Fruit fly (Drosophila melanogaster) whole organism, embryonic: ENCODE measurements around the gene ALiX.
A peak's percentile ranks its signal among the peaks of the same experiment; 100 is the strongest.

Experiments used
- Ada2b ChIP-seq: fragments of 200-800 bp; sonication (Bioruptor generic); IDR thresholded peaks from 2 replicates; pipeline ENCODE4 v1.3.6; 2022; ENCODE audit warnings: missing biosample characterization, missing genetic modification characterization
- CG10274 ChIP-seq: fragments of 200-800 bp; sonication (Bioruptor generic); optimal IDR thresholded peaks from 3 replicates; lab custom pipeline; 2017; ENCODE audit warnings: missing biosample characterization, mild to moderate bottlenecking, missing genetic modification characterization
- CG11085 ChIP-seq: fragments of 200-800 bp; sonication (Bioruptor generic); IDR thresholded peaks from 2 replicates; pipeline ENCODE4 v1.3.6; 2022; ENCODE audit warnings: missing biosample characterization, missing genetic modification characterization
- CG11504 ChIP-seq: fragments of 200-800 bp; sonication (Bioruptor generic); optimal IDR thresholded peaks from 3 replicates; lab custom pipeline; 2019; ENCODE audit warnings: missing biosample characterization, mild to moderate bottlenecking, missing genetic modification characterization, moderate library complexity
- CG11560 ChIP-seq: fragments of 200-800 bp; sonication (Bioruptor generic); IDR thresholded peaks from 3 replicates; pipeline ENCODE4 v1.3.6; 2022; ENCODE audit warnings: missing biosample characterization, missing genetic modification characterization
- CG12769 ChIP-seq: fragments of 200-800 bp; sonication (Bioruptor generic); optimal IDR thresholded peaks from 2 replicates; lab custom pipeline; 2019; ENCODE audit warnings: missing biosample characterization, mild to moderate bottlenecking, missing genetic modification characterization, moderate library complexity
- CG15696 ChIP-seq: fragments of 200-800 bp; sonication (Bioruptor generic); optimal IDR thresholded peaks from 2 replicates; lab custom pipeline; 2019; ENCODE audit warnings: missing biosample characterization, mild to moderate bottlenecking, missing genetic modification characterization, moderate library complexity
- CG16779 ChIP-seq: fragments of 200-800 bp; sonication (Bioruptor generic); IDR thresholded peaks from 2 replicates; pipeline ENCODE4 v1.3.6; 2022; ENCODE audit warnings: missing biosample characterization, missing genetic modification characterization
- CG16863 ChIP-seq: fragments of 200-800 bp; sonication (Bioruptor generic); optimal IDR thresholded peaks from 3 replicates; lab custom pipeline; 2016; ENCODE audit warnings: missing biosample characterization, missing genetic modification characterization
- CG17359 ChIP-seq: fragments of 200-800 bp; sonication (Bioruptor generic); optimal IDR thresholded peaks from 3 replicates; lab custom pipeline; 2018; ENCODE audit warnings: missing biosample characterization, mild to moderate bottlenecking, missing genetic modification characterization, moderate library complexity
- CG18011 ChIP-seq: fragments of 200-800 bp; sonication (Bioruptor generic); optimal IDR thresholded peaks from 2 replicates; lab custom pipeline; 2017; ENCODE audit warnings: missing biosample characterization, missing genetic modification characterization, mild to moderate bottlenecking, moderate library complexity, missing genotype
- CG31224 ChIP-seq: fragments of 200-800 bp; sonication (Bioruptor generic); IDR thresholded peaks from 2 replicates; pipeline ENCODE4 v1.3.6; 2022; ENCODE audit warnings: missing biosample characterization, missing genetic modification characterization
- CG4707 ChIP-seq: fragments of 200-800 bp; sonication (Bioruptor generic); optimal IDR thresholded peaks from 2 replicates; lab custom pipeline; 2018; ENCODE audit warnings: missing biosample characterization, mild to moderate bottlenecking, missing genetic modification characterization, moderate library complexity
- CG4730 ChIP-seq: fragments of 200-800 bp; sonication (Bioruptor generic); IDR thresholded peaks from 2 replicates; pipeline ENCODE4 v1.3.6; 2022; ENCODE audit warnings: missing biosample characterization, missing genetic modification characterization
- CG8359 ChIP-seq: fragments of 200-800 bp; sonication (Bioruptor generic); optimal IDR thresholded peaks from 2 replicates; lab custom pipeline; 2017; ENCODE audit warnings: missing biosample characterization, mild to moderate bottlenecking, missing genetic modification characterization, borderline replicate concordance
- CG8924 ChIP-seq: fragments of 200-800 bp; optimal IDR thresholded peaks from 3 replicates; lab custom pipeline; 2019; ENCODE audit warnings: missing biosample characterization, mild to moderate bottlenecking, missing genetic modification characterization, moderate library complexity
- CG9817 ChIP-seq: fragments of 200-800 bp; sonication (Bioruptor generic); optimal IDR thresholded peaks from 2 replicates; lab custom pipeline; 2018; ENCODE audit warnings: missing biosample characterization, mild to moderate bottlenecking, missing genetic modification characterization, moderate library complexity
- CTCF ChIP-seq: fragments of 200-800 bp; sonication (Bioruptor generic); optimal IDR thresholded peaks from 2 replicates; lab custom pipeline; 2017; ENCODE audit warnings: missing biosample characterization, mild to moderate bottlenecking, missing genetic modification characterization, moderate library complexity
- Dip2 ChIP-seq: fragments of 200-800 bp; sonication (Bioruptor generic); IDR thresholded peaks from 2 replicates; pipeline ENCODE4 v1.3.6; 2022; ENCODE audit warnings: missing biosample characterization, missing genetic modification characterization
- Dp ChIP-seq: fragments of 200-800 bp; sonication (Bioruptor generic); optimal IDR thresholded peaks from 2 replicates; lab custom pipeline; 2018; ENCODE audit warnings: missing biosample characterization, mild to moderate bottlenecking, missing genetic modification characterization, moderate library complexity
- Dref ChIP-seq: fragments of 200-800 bp; sonication (Bioruptor generic); IDR thresholded peaks from 2 replicates; pipeline ENCODE4 v1.3.6; 2022; ENCODE audit warnings: missing biosample characterization, missing genetic modification characterization
- E2f1 ChIP-seq: fragments of 200-800 bp; sonication (Bioruptor generic); IDR thresholded peaks from 2 replicates; pipeline ENCODE4 v1.3.6; 2022; ENCODE audit warnings: missing biosample characterization, missing genetic modification characterization
- E2f2 ChIP-seq: fragments of 200-800 bp; sonication (Bioruptor generic); IDR thresholded peaks from 2 replicates; pipeline ENCODE4 v1.3.6; 2022; ENCODE audit warnings: missing biosample characterization, missing genetic modification characterization
- Fer3 ChIP-seq: fragments of 200-800 bp; sonication (Bioruptor generic); optimal IDR thresholded peaks from 2 replicates; lab custom pipeline; 2018; ENCODE audit warnings: missing biosample characterization, mild to moderate bottlenecking, missing genetic modification characterization, moderate library complexity
- Hand ChIP-seq: fragments of 200-800 bp; sonication (Bioruptor generic); optimal IDR thresholded peaks from 2 replicates; lab custom pipeline; 2017; ENCODE audit warnings: mild to moderate bottlenecking, missing biosample characterization, missing genetic modification reagents, missing genetic modification characterization
- Hey ChIP-seq: fragments of 200-800 bp; sonication (Bioruptor generic); optimal IDR thresholded peaks from 3 replicates; lab custom pipeline; 2018; ENCODE audit warnings: missing biosample characterization, mild to moderate bottlenecking, missing genetic modification characterization
- Hmr ChIP-seq: fragments of 200-800 bp; sonication (Bioruptor generic); optimal IDR thresholded peaks from 3 replicates; lab custom pipeline; 2017; ENCODE audit warnings: mild to moderate bottlenecking, missing biosample characterization, missing genetic modification reagents, missing genetic modification characterization
- Hr51 ChIP-seq, 2 experiments: fragments of 200-800 bp; sonication (Bioruptor generic); optimal IDR thresholded peaks; 2 replicates in 1 of 2; 3 replicates in 1 of 2; lab custom pipeline; 2016 to 2018; ENCODE audit warnings: missing biosample characterization in 2 of 2, missing genetic modification characterization in 2 of 2, mild to moderate bottlenecking in 1 of 2, moderate library complexity in 1 of 2
- Med ChIP-seq: fragments of 200-800 bp; sonication (Bioruptor generic); peaks from one replicate; lab custom pipeline; 2016; ENCODE audit warnings: missing biosample characterization, missing genetic modification characterization, mild to moderate bottlenecking, inconsistent platforms, moderate library complexity
- PHDP ChIP-seq: fragments of 200-800 bp; sonication (Bioruptor generic); optimal IDR thresholded peaks from 3 replicates; lab custom pipeline; 2018; ENCODE audit warnings: missing biosample characterization, mild to moderate bottlenecking, missing genetic modification characterization, moderate library complexity
- bowl ChIP-seq: fragments of 200-800 bp; sonication (Bioruptor generic); IDR thresholded peaks from 2 replicates; pipeline ENCODE4 v1.3.6; 2022; ENCODE audit warnings: missing biosample characterization, missing genetic modification characterization
- btn ChIP-seq: fragments of 200-800 bp; sonication (Bioruptor generic); optimal IDR thresholded peaks from 2 replicates; lab custom pipeline; 2016; ENCODE audit warnings: missing biosample characterization, missing genetic modification characterization
- gem ChIP-seq: fragments of 200-800 bp; sonication (Bioruptor generic); optimal IDR thresholded peaks from 2 replicates; lab custom pipeline; 2019; ENCODE audit warnings: missing biosample characterization, mild to moderate bottlenecking, missing genetic modification characterization, moderate library complexity
- hkb ChIP-seq, 2 experiments: fragments of 200-800 bp in 1 of 2; fragments of >200 bp in 1 of 2; sonication (Bioruptor generic) in 1 of 2; IDR thresholded peaks in 1 of 2; optimal IDR thresholded peaks in 1 of 2; 2 replicates each; pipeline versions ENCODE4 v1.3.6 to Lab custom; 2017 to 2022; ENCODE audit warnings: missing biosample characterization in 1 of 2, missing genetic modification characterization in 1 of 2
- jumu ChIP-seq: fragments of 200-800 bp; sonication (Bioruptor generic); optimal IDR thresholded peaks from 3 replicates; lab custom pipeline; 2016; ENCODE audit warnings: missing biosample characterization, missing genetic modification characterization
- kay ChIP-seq: fragments of 200-800 bp; sonication (Bioruptor generic); optimal IDR thresholded peaks from 2 replicates; lab custom pipeline; 2016; ENCODE audit warnings: missing biosample characterization, missing genetic modification characterization
- nerfin-2 ChIP-seq: fragments of 200-800 bp; sonication (Bioruptor generic); IDR thresholded peaks from 2 replicates; pipeline ENCODE4 v1.3.6; 2022; ENCODE audit warnings: missing biosample characterization, missing genetic modification characterization; ENCODE audit not compliant: partially characterized antibody
- peb ChIP-seq: fragments of 200-800 bp; sonication (Bioruptor generic); IDR thresholded peaks from 2 replicates; pipeline ENCODE4 v1.3.6; 2022; ENCODE audit warnings: missing biosample characterization, missing genetic modification characterization
- pnt ChIP-seq: fragments of 200-800 bp; sonication (Bioruptor generic); optimal IDR thresholded peaks from 3 replicates; lab custom pipeline; 2016; ENCODE audit warnings: missing biosample characterization, missing genetic modification characterization
- prd ChIP-seq, 3 experiments: fragments of >200 bp in 2 of 3; fragments of 200-800 bp in 1 of 3; sonication (Bioruptor generic) in 1 of 3; optimal IDR thresholded peaks in 2 of 3; IDR thresholded peaks in 1 of 3; 2 replicates in 2 of 3; 3 replicates in 1 of 3; pipeline versions ENCODE4 v1.3.6 to Lab custom; 2017 to 2022; ENCODE audit warnings: missing biosample characterization in 1 of 3, missing genetic modification characterization in 1 of 3
- psq ChIP-seq: fragments of 200-800 bp; sonication (Bioruptor generic); optimal IDR thresholded peaks from 2 replicates; lab custom pipeline; 2017; ENCODE audit warnings: missing biosample characterization, missing genetic modification characterization
- pum ChIP-seq: fragments of 200-800 bp; sonication (Bioruptor generic); optimal IDR thresholded peaks from 2 replicates; lab custom pipeline; 2016; ENCODE audit warnings: missing biosample characterization, missing genetic modification characterization
- run ChIP-seq: fragments of 200-800 bp; sonication (Bioruptor generic); optimal IDR thresholded peaks from 3 replicates; lab custom pipeline; 2018; ENCODE audit warnings: missing biosample characterization, mild to moderate bottlenecking, missing genetic modification characterization
- salm ChIP-seq: fragments of 200-800 bp; sonication (Bioruptor generic); optimal IDR thresholded peaks from 2 replicates; lab custom pipeline; 2018; ENCODE audit warnings: missing biosample characterization, mild to moderate bottlenecking, missing genetic modification characterization
- tin ChIP-seq: fragments of 200-800 bp; sonication (Bioruptor generic); optimal IDR thresholded peaks from 3 replicates; lab custom pipeline; 2016; ENCODE audit warnings: missing biosample characterization, missing genetic modification characterization
- tio ChIP-seq: fragments of 200-800 bp; sonication (Bioruptor generic); optimal IDR thresholded peaks from 2 replicates; lab custom pipeline; 2017; ENCODE audit warnings: missing biosample characterization, missing genetic modification characterization, inconsistent platforms
- usp ChIP-seq: fragments of >200 bp; optimal IDR thresholded peaks from 2 replicates; lab custom pipeline; 2017; ENCODE audit warnings: missing biosample characterization, missing genetic modification characterization
- vfl ChIP-seq: fragments of 200-800 bp; sonication (Bioruptor generic); optimal IDR thresholded peaks from 2 replicates; lab custom pipeline; 2016; ENCODE audit warnings: missing biosample characterization, missing genetic modification characterization
- zfh2 ChIP-seq: fragments of 200-800 bp; sonication (Bioruptor generic); optimal IDR thresholded peaks from 2 replicates; lab custom pipeline; 2016; ENCODE audit warnings: missing biosample characterization, missing genetic modification characterization

ALiX gene

DNA sequence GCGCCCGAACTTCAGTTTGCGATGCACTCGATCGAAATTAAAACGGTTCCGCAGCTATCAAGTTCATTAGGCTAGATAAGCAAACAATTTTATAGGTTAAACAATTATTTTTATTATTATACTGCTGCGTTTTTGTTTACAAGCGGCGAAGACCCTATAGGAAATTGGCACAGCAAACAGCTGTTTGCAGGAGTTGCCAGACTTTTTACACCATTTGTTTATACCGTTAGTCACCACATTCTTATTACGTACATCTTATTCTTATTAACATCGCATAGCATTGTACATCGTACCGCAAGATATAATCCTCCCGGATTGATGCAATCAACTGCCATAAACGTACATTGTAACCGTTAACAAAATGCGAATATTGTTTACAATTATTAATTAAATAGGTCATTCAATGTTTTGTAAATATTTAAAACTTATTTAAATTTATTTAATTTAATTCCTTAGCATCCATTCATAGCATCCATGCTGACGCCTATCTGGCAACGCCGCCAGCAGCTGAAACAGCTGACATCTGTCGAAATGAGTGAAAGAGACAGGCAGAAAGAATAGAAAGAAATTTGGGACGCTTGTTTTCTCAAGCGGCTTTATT is 6.8 kb upstream of the ALiX start, which contains the start of the genes CROT and CG12877 (continued):
- TF ChIP-seq PHDP (tag; lab: Kevin White, UChicago) (peak; percentile 80), tin (GFP tag; lab: Kevin White, UChicago) (peak; percentile 75), CG11085 (GFP tag; lab: Robert Waterston, UW) (peak; percentile 48; the same call in 1 of the 2 replicates), Ada2b (peak; percentile 72), CG9817 (tag; lab: Kevin White, UChicago) (peak; percentile 87), peb (GFP tag; lab: Robert Waterston, UW) (no peak), psq (GFP tag; lab: Kevin White, UChicago) (peak; percentile 40), pum (peak; percentile 18), btn (GFP tag; lab: Kevin White, UChicago) (no peak), Hand (GFP tag; lab: Kevin White, UChicago) (no peak), usp (GFP tag; lab: Kevin White, UChicago) (no peak), hkb (optimal IDR thresholded peaks at IDR 0.05; lab: Kevin White, UChicago) (no peak), hkb (GFP tag; IDR thresholded peaks at IDR 0.05; lab: Robert Waterston, UW) (peak; percentile 72), CG17359 (tag; lab: Kevin White, UChicago) (peak; percentile 64), CG18011 (peak; percentile 76), nerfin-2 (GFP tag; lab: Robert Waterston, UW) (no peak), Med (GFP tag; lab: Kevin White, UChicago) (peak; percentile 54), bowl (GFP tag; lab: Robert Waterston, UW) (no peak), CG4730 (peak; percentile 72), CG16863 (peak; percentile 36), CG4707 (no peak), CG10274 (GFP tag; lab: Kevin White, UChicago) (peak; percentile 49), kay (GFP tag; lab: Kevin White, UChicago) (peak; percentile 89), tio (GFP tag; lab: Kevin White, UChicago) (no peak), Hr51 (GFP tag; optimal IDR thresholded peaks at IDR 0.05; lab: Kevin White, UChicago) (peak; percentile 73 to 81), CG15696 (tag; lab: Kevin White, UChicago) (peak; percentile 83), CG12769 (tag; lab: Kevin White, UChicago) (peak; percentile 11), Hey (tag; lab: Kevin White, UChicago) (no peak), zfh2 (peak; percentile 72), prd (optimal IDR thresholded peaks at IDR 0.05; lab: Kevin White, UChicago) (no peak), prd (GFP tag; IDR thresholded peaks at IDR 0.05; lab: Robert Waterston, UW) (peak; percentile 82; the same call in 2 of the 3 replicates), run (tag; lab: Kevin White, UChicago) (peak; percentile 24), vfl (GFP tag; lab: Kevin White, UChicago) (peak; percentile 41), Fer3 (tag; lab: Kevin White, UChicago) (peak; percentile 63), CG8359 (GFP tag; lab: Kevin White, UChicago) (peak; percentile 40), CTCF (no peak), salm (tag; lab: Kevin White, UChicago) (no peak), gem (tag; lab: Kevin White, UChicago) (peak; percentile 88), Dref (peak; percentile 15; the same call in 1 of the 2 replicates), CG16779 (GFP tag; lab: Robert Waterston, UW) (no peak), Dp (GFP tag; lab: Kevin White, UChicago) (peak; percentile 16), E2f2 (GFP tag; lab: Robert Waterston, UW) (peak; percentile 65), Hmr (peak; percentile 78), Dip2 (no peak), pnt (GFP tag; lab: Kevin White, UChicago) (peak; percentile 5), CG11560 (peak; percentile 33; the same call in 2 of the 3 replicates), CG8924 (peak; percentile 87), CG31224 (GFP tag; lab: Robert Waterston, UW) (peak; percentile 66), E2f1 (GFP tag; lab: Robert Waterston, UW) (peak; percentile 47; the same call in 1 of the 2 replicates), jumu (GFP tag; lab: Kevin White, UChicago) (peak; percentile 16), CG11504 (tag; lab: Kevin White, UChicago) (peak; percentile 83)
